Fruit fly (Drosophila melanogaster): ENCODE results near the gene CG43390.

Gene CG43390

dm6 chr3L:11536132-11536531 lies 43.6 kb downstream of the CG43390 start (continued):
- TF ChIP-seq CG4282 (GFP tag; optimal IDR thresholded peaks at IDR 0.05), result no peak
- no peak for TF ChIP-seq CG12299 (tag; optimal IDR thresholded peaks at IDR 0.05)
- TF ChIP-seq BtbVII (GFP tag; optimal IDR thresholded peaks at IDR 0.05), result no peak
- TF ChIP-seq MESR4 (GFP tag; optimal IDR thresholded peaks at IDR 0.05), result no peak
- no peak for TF ChIP-seq insv (GFP tag; optimal IDR thresholded peaks at IDR 0.05)
- TF ChIP-seq CG6689 (GFP tag; IDR thresholded peaks at IDR 0.05), result peak; percentile 34; the same call in 1 of the 2 replicates
- no peak for TF ChIP-seq bbx (GFP tag; IDR thresholded peaks at IDR 0.05; ENCODE audit: partially characterized antibody)
- TF ChIP-seq CG10979 (tag; optimal IDR thresholded peaks at IDR 0.05), result peak; percentile 41
- TF ChIP-seq fd96Cb (tag; optimal IDR thresholded peaks at IDR 0.05), result peak; percentile 17
- TF ChIP-seq ash1 (GFP tag; optimal IDR thresholded peaks at IDR 0.05), result no peak
- TF ChIP-seq CG11456 (GFP tag; IDR thresholded peaks at IDR 0.05), result no peak
- TF ChIP-seq toy (GFP tag; IDR thresholded peaks at IDR 0.05), result no peak
- no peak for TF ChIP-seq tio (GFP tag; optimal IDR thresholded peaks at IDR 0.05)
- TF ChIP-seq D19B (GFP tag; optimal IDR thresholded peaks at IDR 0.05), result no peak
- TF ChIP-seq croc (GFP tag; conservative IDR thresholded peaks at IDR 0.05), result no peak
- no peak for TF ChIP-seq CG13424 (tag; optimal IDR thresholded peaks at IDR 0.05)
- no peak for TF ChIP-seq trem (tag; optimal IDR thresholded peaks at IDR 0.05)
- no peak for TF ChIP-seq Fer2 (tag; optimal IDR thresholded peaks at IDR 0.05)
- no peak for TF ChIP-seq klu (GFP tag; IDR thresholded peaks at IDR 0.05)
- no peak for TF ChIP-seq mirr (GFP tag; optimal IDR thresholded peaks at IDR 0.05)
- no peak for TF ChIP-seq jigr1 (GFP tag; IDR thresholded peaks at IDR 0.05)
- no peak for TF ChIP-seq cato (GFP tag; optimal IDR thresholded peaks at IDR 0.05; ENCODE audit: borderline replicate concordance)
- TF ChIP-seq CG10274 (GFP tag; optimal IDR thresholded peaks at IDR 0.05), result no peak
- TF ChIP-seq Kr (GFP tag; optimal IDR thresholded peaks at IDR 0.05), result no peak
- TF ChIP-seq cas (GFP tag; IDR thresholded peaks at IDR 0.05), result no peak
- TF ChIP-seq CG8089 (GFP tag; optimal IDR thresholded peaks at IDR 0.05), result no peak
- TF ChIP-seq chif (GFP tag; optimal IDR thresholded peaks at IDR 0.05), result peak in 1 of 2 experiments; percentile 0
- TF ChIP-seq pum (GFP tag; optimal IDR thresholded peaks at IDR 0.05), result no peak
- TF ChIP-seq HLH4C (GFP tag; IDR thresholded peaks at IDR 0.05; ENCODE audit: partially characterized antibody), result no peak
- TF ChIP-seq NfI (GFP tag; optimal IDR thresholded peaks at IDR 0.05), result no peak
- no peak for TF ChIP-seq CG3995 (GFP tag; optimal IDR thresholded peaks at IDR 0.05)
- TF ChIP-seq Abd-B (GFP tag; optimal IDR thresholded peaks at IDR 0.05), result no peak
- TF ChIP-seq hth (optimal IDR thresholded peaks at IDR 0.05), result no peak
- TF ChIP-seq CG13624 (GFP tag; optimal IDR thresholded peaks at IDR 0.05), result no peak
- no peak for TF ChIP-seq gce (GFP tag; IDR thresholded peaks at IDR 0.05)
- no peak for TF ChIP-seq Sin3A (optimal IDR thresholded peaks at IDR 0.05)
- TF ChIP-seq CG13287 (GFP tag; IDR thresholded peaks at IDR 0.05; ENCODE audit: partially characterized antibody), result no peak
- no peak for TF ChIP-seq nerfin-1 (tag; optimal IDR thresholded peaks at IDR 0.05)
- no peak for TF ChIP-seq CG7556 (GFP tag; optimal IDR thresholded peaks at IDR 0.05)
- no peak for TF ChIP-seq CG7271 (tag; optimal IDR thresholded peaks at IDR 0.05)
- no peak for TF ChIP-seq Hr39 (optimal IDR thresholded peaks at IDR 0.05)
- peak; percentile 6 for TF ChIP-seq CG3281 (GFP tag; optimal IDR thresholded peaks at IDR 0.05)
- no peak for TF ChIP-seq p53 (GFP tag; optimal IDR thresholded peaks at IDR 0.05)
- no peak for TF ChIP-seq CG18619 (GFP tag; optimal IDR thresholded peaks at IDR 0.05)
- TF ChIP-seq CG6813 (GFP tag; optimal IDR thresholded peaks at IDR 0.05), result no peak
- no peak for TF ChIP-seq gcm (GFP tag; optimal IDR thresholded peaks at IDR 0.05)
- no peak for TF ChIP-seq CG31388 (GFP tag; optimal IDR thresholded peaks at IDR 0.05)
- TF ChIP-seq CG32772 (GFP tag; IDR thresholded peaks at IDR 0.05), result 0 out of 2 replicates have a peak, but pooled peaks have one; percentile 26
- no peak for TF ChIP-seq Adf1 (GFP tag; IDR thresholded peaks at IDR 0.05)
- no peak for TF ChIP-seq CG30020 (tag; optimal IDR thresholded peaks at IDR 0.05)
- peak; percentile 29 for TF ChIP-seq CG2678 (tag; optimal IDR thresholded peaks at IDR 0.05)
- TF ChIP-seq disco-r (GFP tag; optimal IDR thresholded peaks at IDR 0.05), result no peak
